Fruit fly (Drosophila melanogaster): Measurements from ENCODE around the gene Gdap1.

Gene Gdap1

DNA sequence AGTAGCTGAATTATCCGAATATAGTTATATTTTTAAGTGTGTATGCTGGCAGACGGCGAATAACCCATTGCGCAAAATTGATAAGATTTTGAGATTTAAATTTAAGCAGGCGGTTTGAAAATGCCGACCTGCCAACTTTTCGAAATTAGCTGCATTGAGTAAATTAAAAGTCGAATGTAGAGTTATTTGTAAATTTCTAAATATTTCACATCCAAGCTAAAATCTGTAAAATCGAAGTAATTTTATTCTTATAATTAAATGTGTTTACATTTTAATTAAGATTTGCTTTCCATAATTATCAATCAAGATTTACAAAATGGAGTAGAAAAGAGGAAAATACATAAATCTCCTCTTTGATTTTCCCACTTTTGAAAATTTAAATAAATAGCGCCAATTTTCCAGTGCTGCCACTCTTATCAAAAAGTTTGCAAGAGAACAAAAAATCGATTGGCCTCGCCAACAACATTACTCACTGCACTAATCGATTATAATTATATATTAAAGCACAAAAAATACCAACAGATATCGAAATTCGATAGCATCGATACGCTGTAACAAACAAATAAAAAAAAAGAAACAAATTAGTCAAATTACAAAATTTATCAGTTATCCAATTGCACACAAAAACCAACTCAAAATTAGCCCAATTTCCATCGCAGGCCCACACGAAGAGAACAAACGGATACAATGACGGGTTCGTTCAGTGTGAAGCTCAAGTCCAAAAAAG, 7.9 kb upstream of the Gdap1 start, which contains the start of gene Yod1 (continued):
- TF ChIP-seq CG11085 (GFP tag; IDR thresholded peaks at IDR 0.05), result no peak
- TF ChIP-seq Camta (GFP tag; optimal IDR thresholded peaks at IDR 0.05), result no peak
- TF ChIP-seq Ets65A (GFP tag), result no peak
- TF ChIP-seq CG10959 (GFP tag; IDR thresholded peaks at IDR 0.05), result no peak
- TF ChIP-seq CG17802 (tag; optimal IDR thresholded peaks at IDR 0.05), result no peak
- no peak for TF ChIP-seq CG1233 (GFP tag; optimal IDR thresholded peaks at IDR 0.05)
- TF ChIP-seq Spps (tag; optimal IDR thresholded peaks at IDR 0.05), result no peak
- peak; percentile 73 for TF ChIP-seq amos (GFP tag; IDR thresholded peaks at IDR 0.05; ENCODE audit: partially characterized antibody)
- TF ChIP-seq CG16779 (GFP tag; IDR thresholded peaks at IDR 0.05), result no peak
- TF ChIP-seq CG6854 (GFP tag; optimal IDR thresholded peaks at IDR 0.05), result no peak
- TF ChIP-seq Deaf1 (tag; optimal IDR thresholded peaks at IDR 0.05), result no peak
- TF ChIP-seq CG13424 (tag; optimal IDR thresholded peaks at IDR 0.05), result no peak
- TF ChIP-seq nerfin-1 (tag; optimal IDR thresholded peaks at IDR 0.05), result no peak
- TF ChIP-seq NC2β (GFP tag; optimal IDR thresholded peaks at IDR 0.05), result no peak
- TF ChIP-seq CG9215 (GFP tag; IDR thresholded peaks at IDR 0.05), result no peak
- TF ChIP-seq Hmr (GFP tag; optimal IDR thresholded peaks at IDR 0.05), result no peak
- TF ChIP-seq hbn (GFP tag; IDR thresholded peaks at IDR 0.05; ENCODE audit: partially characterized antibody), result peak; percentile 68
- TF ChIP-seq bbx (GFP tag; IDR thresholded peaks at IDR 0.05; ENCODE audit: partially characterized antibody), result peak; percentile 67
- no peak for TF ChIP-seq CG17568 (GFP tag; optimal IDR thresholded peaks at IDR 0.05)
- no peak for TF ChIP-seq CG3726 (GFP tag; IDR thresholded peaks at IDR 0.05)
- peak; percentile 62; the same call in 1 of the 3 replicates for TF ChIP-seq CG14860 (GFP tag; IDR thresholded peaks at IDR 0.05; ENCODE audit: partially characterized antibody)
- TF ChIP-seq Pdp1 (GFP tag; optimal IDR thresholded peaks at IDR 0.05), result peak in 1 of 2 experiments; percentile 67
- no peak for TF ChIP-seq bcd (GFP tag; optimal IDR thresholded peaks at IDR 0.05)
- no peak for TF ChIP-seq tap (tag; optimal IDR thresholded peaks at IDR 0.05)
- TF ChIP-seq Chrac-16 (GFP tag; optimal IDR thresholded peaks at IDR 0.05), result no peak
- TF ChIP-seq chinmo (GFP tag; IDR thresholded peaks at IDR 0.05; ENCODE audit: partially characterized antibody), result 0 out of 4 replicates have a peak, but pooled peaks have one; percentile 59
- TF ChIP-seq hkb (optimal IDR thresholded peaks at IDR 0.05), result no peak
- no peak for TF ChIP-seq hkb (GFP tag; IDR thresholded peaks at IDR 0.05)
- TF ChIP-seq Nf-YC (tag; optimal IDR thresholded peaks at IDR 0.05), result peak; percentile 17
- no peak for TF ChIP-seq CG2202 (tag; optimal IDR thresholded peaks at IDR 0.05)
- TF ChIP-seq CG13287 (GFP tag; IDR thresholded peaks at IDR 0.05; ENCODE audit: partially characterized antibody), result peak; percentile 83
- TF ChIP-seq CG17359 (tag; optimal IDR thresholded peaks at IDR 0.05), result no peak
- no peak for TF ChIP-seq CG4854 (GFP tag; optimal IDR thresholded peaks at IDR 0.05)
- TF ChIP-seq Lpt (GFP tag; optimal IDR thresholded peaks at IDR 0.05), result no peak
- no peak for TF ChIP-seq CG3281 (GFP tag; optimal IDR thresholded peaks at IDR 0.05)
- no peak for TF ChIP-seq CG6654 (GFP tag; optimal IDR thresholded peaks at IDR 0.05)
- no peak for TF ChIP-seq da (GFP tag; optimal IDR thresholded peaks at IDR 0.05)
- no peak for TF ChIP-seq cwo (GFP tag; optimal IDR thresholded peaks at IDR 0.05)
- peak; percentile 62 for TF ChIP-seq knrl (GFP tag; IDR thresholded peaks at IDR 0.05; ENCODE audit: partially characterized antibody)
- TF ChIP-seq stc (GFP tag; IDR thresholded peaks at IDR 0.05), result no peak
- TF ChIP-seq BtbVII (GFP tag; optimal IDR thresholded peaks at IDR 0.05), result no peak
- TF ChIP-seq CG11560 (tag; IDR thresholded peaks at IDR 0.05), result peak; percentile 96
- TF ChIP-seq ap (GFP tag; IDR thresholded peaks at IDR 0.05), result no peak
- TF ChIP-seq CG6791 (GFP tag; IDR thresholded peaks at IDR 0.05; ENCODE audit: partially characterized antibody), result peak; percentile 82
- TF ChIP-seq dmrt11E (tag; optimal IDR thresholded peaks at IDR 0.05), result no peak
- TF ChIP-seq CG32772 (GFP tag; IDR thresholded peaks at IDR 0.05), result peak; percentile 13; the same call in 1 of the 2 replicates
- TF ChIP-seq Hr78 (GFP tag; optimal IDR thresholded peaks at IDR 0.05), result peak in 1 of 2 experiments; percentile 65
- peak; percentile 78 for TF ChIP-seq CG14710 (tag; optimal IDR thresholded peaks at IDR 0.05)
- TF ChIP-seq Ravus (GFP tag; IDR thresholded peaks at IDR 0.05), result no peak

Data from whole organism, embryonic.